Worm (Caenorhabditis elegans) whole organism, early embryonic: ENCODE results near the gene F13D12.3.
A peak's percentile ranks its signal among the peaks of the same experiment; 100 is the strongest.

Experiments
- B0310.2 ChIP-seq: sonication (generic microtip); optimal IDR thresholded peaks from 2 replicates; lab custom pipeline; 2016; ENCODE audit warnings: mild to moderate bottlenecking, missing genetic modification characterization, missing compliant biosample characterization
- F13C5.2 ChIP-seq: sonication (generic microtip); optimal IDR thresholded peaks from 2 replicates; lab custom pipeline; 2017; ENCODE audit warnings: mild to moderate bottlenecking, missing genetic modification characterization, inconsistent platforms, missing compliant biosample characterization
- aly-1 ChIP-seq: sonication (generic microtip); optimal IDR thresholded peaks from 2 replicates; lab custom pipeline; 2016; ENCODE audit warnings: missing genetic modification characterization, missing compliant biosample characterization
- ama-1 ChIP-seq: fragments of 150-350 bp; optimal IDR thresholded peaks from 2 replicates; lab custom pipeline; 2014
- ceh-13 ChIP-seq: fragments of 200-800 bp; sonication (Bioruptor generic); optimal IDR thresholded peaks from 2 replicates; lab custom pipeline; 2018; ENCODE audit warnings: mild to moderate bottlenecking, missing genetic modification characterization, missing compliant biosample characterization
- ceh-36 ChIP-seq: sonication (generic microtip); optimal IDR thresholded peaks from 2 replicates; lab custom pipeline; 2016; ENCODE audit warnings: missing genetic modification characterization, inconsistent platforms, missing compliant biosample characterization
- ets-7 ChIP-seq: sonication (generic microtip); optimal IDR thresholded peaks from 2 replicates; lab custom pipeline; 2016; ENCODE audit warnings: missing genotype, missing genetic modification characterization, missing compliant biosample characterization
- flt-1 ChIP-seq: fragments of 200-800 bp; sonication (Bioruptor generic); IDR thresholded peaks from 2 replicates; pipeline ENCODE4 v1.3.6; 2022; ENCODE audit warnings: missing genetic modification characterization, missing compliant biosample characterization
- hmbx-1 ChIP-seq: sonication (generic microtip); optimal IDR thresholded peaks from 2 replicates; lab custom pipeline; 2016; ENCODE audit warnings: mild to moderate bottlenecking, missing genetic modification characterization, missing compliant biosample characterization
- hmg-4 ChIP-seq: fragments of 200-800 bp; sonication (Bioruptor generic); optimal IDR thresholded peaks from 2 replicates; lab custom pipeline; 2018; ENCODE audit warnings: mild to moderate bottlenecking, missing genetic modification characterization, missing compliant biosample characterization
- hnd-1 ChIP-seq: sonication (generic microtip); optimal IDR thresholded peaks from 2 replicates; lab custom pipeline; 2016; ENCODE audit warnings: missing genetic modification characterization, missing compliant biosample characterization
- pes-1 ChIP-seq: fragments of 200-800 bp; sonication (Bioruptor generic); IDR thresholded peaks from 2 replicates; pipeline ENCODE4 v1.3.6; 2022; ENCODE audit warnings: missing genetic modification reagents, missing genetic modification characterization, missing compliant biosample characterization
- scrt-1 ChIP-seq: fragments of 200-800 bp; sonication (Bioruptor generic); IDR thresholded peaks from 2 replicates; pipeline ENCODE4 v1.3.6; 2022; ENCODE audit warnings: missing genetic modification characterization, missing compliant biosample characterization
- sea-1 ChIP-seq: fragments of 200-800 bp; sonication (Bioruptor generic); conservative IDR thresholded peaks from 2 replicates; pipeline ENCODE4 v1.3.6; 2022; ENCODE audit warnings: missing genetic modification characterization, missing compliant biosample characterization
- tbx-11 ChIP-seq: fragments of 200-800 bp; sonication (Bioruptor generic); IDR thresholded peaks from 2 replicates; pipeline ENCODE4 v1.3.6; 2022; ENCODE audit warnings: missing genetic modification characterization, missing compliant biosample characterization
- tbx-37 ChIP-seq: fragments of 200-800 bp; sonication (Bioruptor generic); conservative IDR thresholded peaks from 2 replicates; pipeline ENCODE4 v1.3.6; 2022; ENCODE audit warnings: missing genetic modification reagents, missing genetic modification characterization, missing compliant biosample characterization
- tra-4 ChIP-seq: sonication (generic microtip); optimal IDR thresholded peaks from 2 replicates; lab custom pipeline; 2017; ENCODE audit warnings: missing genetic modification characterization, missing compliant biosample characterization

The F13D12.3 gene

ce11 chrII:11731174-11731724, 11.0 kb downstream of the F13D12.3 start:
- TF ChIP-seq ets-7 (tag; lab: Kevin White, UChicago), result no peak
- no peak for TF ChIP-seq aly-1

ce11 chrII:11732513-11732912, 12.3 kb downstream of the F13D12.3 start, which contains the start of gene F13D12.8:
TSS of gene F13D12.8 (minus strand) at chrII:11732594.
- TF ChIP-seq pes-1 (GFP tag; lab: Robert Waterston, UW) (no peak), ceh-36 (tag; lab: Kevin White, UChicago) (no peak), ama-1 (lab: Kevin White, UChicago) (no peak), hmg-4 (GFP tag; lab: Kevin White, UChicago) (no peak)

ce11 chrII:11733850-11734249, 13.6 kb downstream of the F13D12.3 start:
- TF ChIP-seq sea-1 (GFP tag; lab: Robert Waterston, UW) (no peak), hmbx-1 (tag; lab: Kevin White, UChicago) (no peak), hmg-4 (GFP tag; lab: Kevin White, UChicago) (no peak), F13C5.2 (no peak), flt-1 (GFP tag; lab: Robert Waterston, UW) (no peak), aly-1 (no peak), tra-4 (tag; lab: Kevin White, UChicago) (no peak), hnd-1 (tag; lab: Kevin White, UChicago) (no peak), ceh-36 (tag; lab: Kevin White, UChicago) (no peak), B0310.2 (tag; lab: Kevin White, UChicago) (no peak), pes-1 (GFP tag; lab: Robert Waterston, UW) (no peak), tbx-11 (no peak), ama-1 (lab: Kevin White, UChicago) (no peak), ets-7 (tag; lab: Kevin White, UChicago) (no peak), scrt-1 (GFP tag; lab: Robert Waterston, UW) (no peak), ceh-13 (no peak), tbx-37 (GFP tag; lab: Robert Waterston, UW) (no peak)

- TF ChIP-seq hmg-4 (GFP tag; lab: Kevin White, UChicago) (no peak), ceh-36 (tag; lab: Kevin White, UChicago) (no peak), hmbx-1 (tag; lab: Kevin White, UChicago) (no peak), tra-4 (tag; lab: Kevin White, UChicago) (no peak), pes-1 (GFP tag; lab: Robert Waterston, UW) (no peak), ama-1 (lab: Kevin White, UChicago) (no peak), aly-1 (no peak), tbx-37 (GFP tag; lab: Robert Waterston, UW) (no peak), sea-1 (GFP tag; lab: Robert Waterston, UW) (no peak), tbx-11 (no peak), ets-7 (tag; lab: Kevin White, UChicago) (no peak), B0310.2 (tag; lab: Kevin White, UChicago) (no peak), ceh-13 (no peak), flt-1 (GFP tag; lab: Robert Waterston, UW) (no peak), F13C5.2 (no peak), hnd-1 (tag; lab: Kevin White, UChicago) (no peak)
Observed at ce11 chrII:11737347-11737746, 17.1 kb downstream of the F13D12.3 start.

- no peak for TF ChIP-seq ceh-36 (tag; lab: Kevin White, UChicago)
- TF ChIP-seq F13C5.2, result no peak
- TF ChIP-seq hmg-4 (GFP tag; lab: Kevin White, UChicago), result no peak
- TF ChIP-seq scrt-1 (GFP tag; lab: Robert Waterston, UW), result no peak
Observed at ce11 chrII:11739199-11739598, 19.0 kb downstream of the F13D12.3 start, which contains the start of gene ctsa-1.2. TSS of gene ctsa-1.2 (plus strand) at chrII:11739358.

- no peak for TF ChIP-seq ets-7 (tag; lab: Kevin White, UChicago)
- no peak for TF ChIP-seq ama-1 (lab: Kevin White, UChicago)
- TF ChIP-seq hnd-1 (tag; lab: Kevin White, UChicago), result no peak
- TF ChIP-seq B0310.2 (tag; lab: Kevin White, UChicago), result no peak
- no peak for TF ChIP-seq hmbx-1 (tag; lab: Kevin White, UChicago)
- no peak for TF ChIP-seq tbx-11
- no peak for TF ChIP-seq ceh-36 (tag; lab: Kevin White, UChicago)
- TF ChIP-seq ceh-13, result no peak
Observed at ce11 chrII:11742320-11742719, 22.1 kb downstream of the F13D12.3 start.

- no peak for TF ChIP-seq tbx-11
- 0 out of 2 replicates have a peak, but pooled peaks have one; percentile 16 for TF ChIP-seq flt-1 (GFP tag; lab: Robert Waterston, UW)
- peak; percentile 32; the same call in 1 of the 2 replicates for TF ChIP-seq scrt-1 (GFP tag; lab: Robert Waterston, UW)
- peak; percentile 33; the same call in 1 of the 2 replicates for TF ChIP-seq pes-1 (GFP tag; lab: Robert Waterston, UW)
- peak; percentile 19 for TF ChIP-seq B0310.2 (tag; lab: Kevin White, UChicago)
- TF ChIP-seq tbx-37 (GFP tag; lab: Robert Waterston, UW), result no peak
- TF ChIP-seq ceh-13, result no peak
- TF ChIP-seq aly-1, result peak; percentile 52
- TF ChIP-seq hmg-4 (GFP tag; lab: Kevin White, UChicago), result peak; percentile 75
- TF ChIP-seq F13C5.2, result peak; percentile 72
Observed at ce11 chrII:11746782-11747288, 26.6 kb downstream of the F13D12.3 start.

- no peak for TF ChIP-seq tbx-11
- TF ChIP-seq B0310.2 (tag; lab: Kevin White, UChicago), result no peak
- no peak for TF ChIP-seq scrt-1 (GFP tag; lab: Robert Waterston, UW)
- no peak for TF ChIP-seq aly-1
- TF ChIP-seq pes-1 (GFP tag; lab: Robert Waterston, UW), result no peak
- no peak for TF ChIP-seq ets-7 (tag; lab: Kevin White, UChicago)
- no peak for TF ChIP-seq hmbx-1 (tag; lab: Kevin White, UChicago)
- no peak for TF ChIP-seq hmg-4 (GFP tag; lab: Kevin White, UChicago)
- TF ChIP-seq hnd-1 (tag; lab: Kevin White, UChicago), result no peak
- no peak for TF ChIP-seq tra-4 (tag; lab: Kevin White, UChicago)
- TF ChIP-seq ceh-13, result no peak
- no peak for TF ChIP-seq F13C5.2
- TF ChIP-seq tbx-37 (GFP tag; lab: Robert Waterston, UW), result no peak
- no peak for TF ChIP-seq ama-1 (lab: Kevin White, UChicago)
- TF ChIP-seq flt-1 (GFP tag; lab: Robert Waterston, UW), result no peak
- TF ChIP-seq sea-1 (GFP tag; lab: Robert Waterston, UW), result no peak
Observed at ce11 chrII:11747889-11748288, 27.7 kb downstream of the F13D12.3 start.
